Worm (Caenorhabditis elegans): ENCODE results near the gene mdt-9.

Gene mdt-9

DNA sequence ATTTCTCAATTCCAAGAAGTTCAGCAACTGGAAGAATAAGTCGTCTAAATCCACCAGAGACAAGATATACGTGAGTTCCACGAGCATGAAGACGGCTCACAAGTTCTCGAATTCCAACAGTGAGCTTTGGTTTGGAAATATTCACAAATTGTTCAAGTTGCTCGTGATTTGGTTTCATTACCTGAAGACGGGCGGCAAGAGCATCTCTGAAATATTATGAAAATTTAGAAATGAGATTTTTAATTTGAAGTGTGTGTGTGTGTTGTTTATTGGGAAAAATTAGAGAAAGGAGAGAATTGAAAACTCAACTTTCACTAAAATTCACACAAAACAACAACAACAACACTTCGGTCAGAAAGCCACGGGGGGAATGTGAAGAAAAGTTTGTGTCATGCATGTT, 4.6 kb downstream of the mdt-9 start:
- TF ChIP-seq hlh-1 (tag; optimal IDR thresholded peaks at IDR 0.05) (no peak), ham-2 (GFP tag; optimal IDR thresholded peaks at IDR 0.05) (no peak), sem-2 (GFP tag; optimal IDR thresholded peaks at IDR 0.05) (no peak), lin-13 (tag; optimal IDR thresholded peaks at IDR 0.05) (no peak), drap-1 (GFP tag; optimal IDR thresholded peaks at IDR 0.05) (no peak), ceh-83 (GFP tag; optimal IDR thresholded peaks at IDR 0.05) (no peak), mab-5 (tag; optimal IDR thresholded peaks at IDR 0.05) (no peak), cnd-1 (tag; optimal IDR thresholded peaks at IDR 0.05) (no peak), blmp-1 (tag; optimal IDR thresholded peaks at IDR 0.05) (no peak), bed-3 (GFP tag; optimal IDR thresholded peaks at IDR 0.05) (no peak), unc-62 (GFP tag; optimal IDR thresholded peaks at IDR 0.05) (no peak), M03D4.4 (tag; optimal IDR thresholded peaks at IDR 0.05) (no peak), lsy-2 (tag; optimal IDR thresholded peaks at IDR 0.05) (no peak), nhr-28 (tag; optimal IDR thresholded peaks at IDR 0.05) (no peak), pha-4 (tag; optimal IDR thresholded peaks at IDR 0.05) (no peak), zip-8 (tag; optimal IDR thresholded peaks at IDR 0.05) (no peak), flh-1 (GFP tag; optimal IDR thresholded peaks at IDR 0.05) (no peak), ceh-43 (GFP tag; optimal IDR thresholded peaks at IDR 0.05) (no peak), mls-2 (tag; optimal IDR thresholded peaks at IDR 0.05) (no peak), ceh-39 (tag; optimal IDR thresholded peaks at IDR 0.05) (no peak)

DNA sequence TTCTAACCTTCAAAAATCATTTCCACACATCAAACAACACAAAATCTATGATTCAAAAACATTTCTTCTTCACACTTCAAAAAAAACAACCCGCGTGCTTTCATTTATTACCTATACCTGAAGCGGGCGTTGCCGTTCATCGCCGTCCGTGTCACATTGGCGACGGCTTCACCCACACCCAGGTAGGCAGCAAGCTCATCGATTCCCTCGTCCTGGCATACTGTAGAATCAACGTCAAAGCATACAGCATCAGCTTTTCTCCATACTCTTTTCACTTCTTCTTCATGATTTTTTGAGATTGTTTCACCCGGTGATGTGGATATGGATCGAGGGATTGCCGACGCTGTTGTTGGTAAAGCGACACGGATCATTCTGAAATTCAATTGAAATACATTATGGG, 6.0 kb downstream of the mdt-9 start:
- TF ChIP-seq hlh-1 (tag; optimal IDR thresholded peaks at IDR 0.05): no peak
- TF ChIP-seq lin-32 (GFP tag; optimal IDR thresholded peaks at IDR 0.05): no peak
- no peak for TF ChIP-seq ceh-43 (GFP tag; optimal IDR thresholded peaks at IDR 0.05)

ce11 chrIV:13393246-13393716, 7.1 kb downstream of the mdt-9 start:
- TF ChIP-seq ham-2 (GFP tag; optimal IDR thresholded peaks at IDR 0.05) (no peak), ces-1 (GFP tag; optimal IDR thresholded peaks at IDR 0.05) (no peak), ceh-83 (GFP tag; optimal IDR thresholded peaks at IDR 0.05) (no peak), tbx-8 (GFP tag; optimal IDR thresholded peaks at IDR 0.05) (no peak), unc-62 (GFP tag; optimal IDR thresholded peaks at IDR 0.05) (no peak), sem-2 (GFP tag; optimal IDR thresholded peaks at IDR 0.05) (no peak), nhr-28 (tag; optimal IDR thresholded peaks at IDR 0.05) (no peak), cnd-1 (tag; optimal IDR thresholded peaks at IDR 0.05) (no peak), unc-39 (tag; optimal IDR thresholded peaks at IDR 0.05) (no peak), nhr-2 (tag; optimal IDR thresholded peaks at IDR 0.05) (no peak), lsy-2 (tag; optimal IDR thresholded peaks at IDR 0.05) (no peak), sptf-1 (tag; optimal IDR thresholded peaks at IDR 0.05) (no peak), lin-32 (GFP tag; optimal IDR thresholded peaks at IDR 0.05) (no peak), ceh-39 (tag; optimal IDR thresholded peaks at IDR 0.05) (no peak), nhr-76 (tag; optimal IDR thresholded peaks at IDR 0.05) (no peak), snpc-4 (tag; optimal IDR thresholded peaks at IDR 0.05) (no peak)

DNA sequence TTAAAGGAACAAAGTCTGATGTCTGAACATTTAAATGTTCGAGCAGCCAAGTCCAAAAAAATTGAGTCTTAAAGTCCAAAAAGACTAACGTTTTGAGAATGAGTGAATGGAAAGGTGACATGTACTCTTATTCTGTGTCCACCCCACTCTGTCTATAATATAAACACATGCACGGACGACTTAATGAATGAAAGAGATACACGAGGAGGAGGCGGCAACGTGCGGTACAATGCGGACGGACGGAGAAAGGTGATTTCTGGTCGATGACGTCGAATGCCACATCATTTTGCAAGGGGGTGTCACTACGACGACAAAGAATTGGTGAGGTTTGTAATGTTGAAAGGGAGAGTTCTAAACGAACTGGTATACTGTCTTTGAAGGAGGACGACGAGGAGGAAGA, 8.5 kb downstream of the mdt-9 start:
- TF ChIP-seq nhr-2 (tag; optimal IDR thresholded peaks at IDR 0.05) (peak; percentile 82), ceh-83 (GFP tag; optimal IDR thresholded peaks at IDR 0.05) (no peak)

ce11 chrIV:13395255-13395654, 9.1 kb downstream of the mdt-9 start:
- TF ChIP-seq elt-1 (tag; optimal IDR thresholded peaks at IDR 0.05; ENCODE audit: borderline replicate concordance, insufficient read depth): peak; percentile 60
- no peak for TF ChIP-seq ceh-39 (tag; optimal IDR thresholded peaks at IDR 0.05)
- TF ChIP-seq cnd-1 (tag; optimal IDR thresholded peaks at IDR 0.05): no peak
- peak; percentile 35 for TF ChIP-seq elt-3 (tag; optimal IDR thresholded peaks at IDR 0.05)
- TF ChIP-seq nhr-237 (tag; optimal IDR thresholded peaks at IDR 0.05): peak; percentile 27
- peak; percentile 57 for TF ChIP-seq ces-1 (GFP tag; optimal IDR thresholded peaks at IDR 0.05)
- TF ChIP-seq unc-120 (tag; optimal IDR thresholded peaks at IDR 0.05; ENCODE audit: poor library complexity, severe bottlenecking): peak; percentile 62
- TF ChIP-seq nhr-12 (tag; optimal IDR thresholded peaks at IDR 0.05): no peak
- peak; percentile 37 for TF ChIP-seq unc-62 (GFP tag; optimal IDR thresholded peaks at IDR 0.05)
- TF ChIP-seq ham-2 (GFP tag; optimal IDR thresholded peaks at IDR 0.05): peak; percentile 30

Data from whole organism, mixed stage, embryonic.